Worm (Caenorhabditis elegans) whole organism, L4/young adult: ENCODE data around the gene srbc-49.

ENCODE experiments used
- dao-5 ChIP-seq: sonication (generic microtip); optimal IDR thresholded peaks from 2 replicates; lab custom pipeline; 2016; ENCODE audit warnings: missing genotype, missing genetic modification characterization, moderate library complexity, missing compliant biosample characterization
- him-1 ChIP-seq: sonication (generic microtip); optimal IDR thresholded peaks from 2 replicates; lab custom pipeline; 2016; ENCODE audit warnings: missing genotype, missing genetic modification reagents, missing genetic modification characterization, missing compliant biosample characterization

DNA sequence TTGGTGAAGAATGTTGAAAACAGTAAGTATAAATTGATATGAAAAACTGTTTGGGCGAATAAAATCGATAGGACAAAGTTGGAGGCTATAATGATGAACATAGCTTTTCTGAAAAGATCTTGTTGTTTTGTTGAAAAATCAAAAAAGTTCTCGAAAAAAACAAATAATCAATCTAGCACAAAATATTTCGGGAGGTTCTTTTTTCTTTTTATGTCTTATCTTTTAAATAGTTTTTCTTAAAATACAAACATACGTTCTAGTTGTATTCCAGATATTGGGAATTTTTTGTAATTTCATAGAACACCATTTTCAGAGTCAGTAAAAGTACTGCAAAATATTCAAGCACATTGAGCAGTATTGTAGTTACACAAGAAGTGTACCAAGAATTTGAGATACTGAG lies 8.4 kb downstream of the srbc-49 start, which contains the start of gene srbc-55:
- TF ChIP-seq him-1 (tag; lab: Kevin White, UChicago), result no peak
- no peak for TF ChIP-seq dao-5 (tag; lab: Kevin White, UChicago)
